Fruit fly (Drosophila melanogaster) whole organism, embryonic: Measurements from ENCODE around the gene Tcs3.

Experiments used
- Awh ChIP-seq: fragments of 200-800 bp; sonication (Bioruptor generic); IDR thresholded peaks from 2 replicates; pipeline ENCODE4, ENCODE4 v1.3.6; 2022; ENCODE audit warnings: missing biosample characterization, missing genetic modification characterization
- CG10209 ChIP-seq: fragments of 200-800 bp; sonication (Bioruptor generic); optimal IDR thresholded peaks from 3 replicates; lab custom pipeline; 2017; ENCODE audit warnings: missing biosample characterization, mild to moderate bottlenecking, missing genetic modification characterization, missing genetic modification reagents
- CG11093 ChIP-seq: fragments of 200-800 bp; sonication (Bioruptor generic); IDR thresholded peaks from 3 replicates; pipeline ENCODE4 v1.3.6; 2022; ENCODE audit warnings: missing biosample characterization, missing genetic modification characterization
- CG13894 ChIP-seq: fragments of 200-800 bp; sonication (Bioruptor generic); optimal IDR thresholded peaks from 3 replicates; lab custom pipeline; 2018; ENCODE audit warnings: missing biosample characterization, mild to moderate bottlenecking, missing genetic modification characterization, moderate library complexity
- CG15011 ChIP-seq: fragments of 200-800 bp; sonication (Bioruptor generic); optimal IDR thresholded peaks from 3 replicates; lab custom pipeline; 2018; ENCODE audit warnings: missing biosample characterization, mild to moderate bottlenecking, missing genetic modification characterization
- CG15479 ChIP-seq: fragments of 200-800 bp; sonication (Bioruptor generic); optimal IDR thresholded peaks from 3 replicates; lab custom pipeline; 2019; ENCODE audit warnings: missing biosample characterization, mild to moderate bottlenecking, missing genetic modification characterization, moderate library complexity
- CG15601 ChIP-seq: fragments of 200-800 bp; sonication (Bioruptor generic); optimal IDR thresholded peaks from 3 replicates; lab custom pipeline; 2019; ENCODE audit warnings: missing biosample characterization, mild to moderate bottlenecking, missing genetic modification characterization, moderate library complexity
- CG17186 ChIP-seq: fragments of 200-800 bp; sonication (Bioruptor generic); optimal IDR thresholded peaks from 3 replicates; lab custom pipeline; 2017; ENCODE audit warnings: missing biosample characterization, missing genetic modification reagents, missing genetic modification characterization
- CG18476 ChIP-seq: fragments of 200-800 bp; sonication (Bioruptor generic); optimal IDR thresholded peaks from 2 replicates; lab custom pipeline; 2016; ENCODE audit warnings: missing biosample characterization, mild to moderate bottlenecking, missing genetic modification characterization
- CG3163 ChIP-seq: fragments of 200-800 bp; sonication (Bioruptor generic); optimal IDR thresholded peaks from 3 replicates; lab custom pipeline; 2016; ENCODE audit warnings: missing biosample characterization, missing genetic modification characterization
- CG3726 ChIP-seq: fragments of 200-800 bp; sonication (Bioruptor generic); IDR thresholded peaks from 3 replicates; pipeline ENCODE4, ENCODE4 v1.3.6; 2022; ENCODE audit warnings: missing biosample characterization, missing genetic modification characterization
- CG3995 ChIP-seq: fragments of 200-800 bp; sonication (Bioruptor generic); optimal IDR thresholded peaks from 3 replicates; lab custom pipeline; 2016; ENCODE audit warnings: missing biosample characterization, missing genetic modification characterization
- CG4707 ChIP-seq: fragments of 200-800 bp; sonication (Bioruptor generic); optimal IDR thresholded peaks from 2 replicates; lab custom pipeline; 2018; ENCODE audit warnings: missing biosample characterization, mild to moderate bottlenecking, missing genetic modification characterization, moderate library complexity
- CG4854 ChIP-seq: fragments of 200-800 bp; sonication (Bioruptor generic); optimal IDR thresholded peaks from 2 replicates; lab custom pipeline; 2016; ENCODE audit warnings: missing biosample characterization, missing genetic modification characterization, inconsistent platforms
- CG5245 ChIP-seq: fragments of 200-800 bp; sonication (Bioruptor generic); optimal IDR thresholded peaks from 3 replicates; lab custom pipeline; 2016; ENCODE audit warnings: missing biosample characterization, missing genetic modification characterization
- CG6654 ChIP-seq: fragments of 200-800 bp; sonication (Bioruptor generic); optimal IDR thresholded peaks from 2 replicates; lab custom pipeline; 2017; ENCODE audit warnings: missing biosample characterization, mild to moderate bottlenecking, missing genetic modification characterization
- CG7745 ChIP-seq: fragments of 200-800 bp; sonication (Bioruptor generic); optimal IDR thresholded peaks from 2 replicates; lab custom pipeline; 2018; ENCODE audit warnings: missing biosample characterization, mild to moderate bottlenecking, missing genetic modification characterization, moderate library complexity
- CG8944 ChIP-seq: fragments of 200-800 bp; sonication (Bioruptor generic); optimal IDR thresholded peaks from 3 replicates; lab custom pipeline; 2016; ENCODE audit warnings: missing biosample characterization, missing genetic modification characterization
- CG9437 ChIP-seq: fragments of 200-800 bp; sonication (Bioruptor generic); optimal IDR thresholded peaks from 2 replicates; lab custom pipeline; 2018; ENCODE audit warnings: missing biosample characterization, mild to moderate bottlenecking, missing genetic modification characterization
- Dbx ChIP-seq: fragments of 200-800 bp; sonication (Bioruptor generic); IDR thresholded peaks from 3 replicates; pipeline ENCODE4 v1.3.6; 2022; ENCODE audit warnings: missing biosample characterization, missing genetic modification characterization
- GATAe ChIP-seq: fragments of 200-800 bp; sonication (Bioruptor generic); conservative IDR thresholded peaks from 2 replicates; pipeline ENCODE4 v1.3.6; 2022; ENCODE audit warnings: missing biosample characterization, missing genetic modification characterization
- HLHmδ ChIP-seq: fragments of 200-800 bp; sonication (Bioruptor generic); optimal IDR thresholded peaks from 2 replicates; lab custom pipeline; 2018; ENCODE audit warnings: missing biosample characterization, mild to moderate bottlenecking, missing genetic modification characterization, moderate library complexity
- Kr ChIP-seq: fragments of 200-800 bp; sonication (Bioruptor generic); optimal IDR thresholded peaks from 2 replicates; lab custom pipeline; 2017; ENCODE audit warnings: missing biosample characterization, mild to moderate bottlenecking, missing genetic modification characterization
- Lim3 ChIP-seq: fragments of 200-800 bp; sonication (Bioruptor generic); IDR thresholded peaks from 2 replicates; pipeline ENCODE4 v1.3.6; 2022; ENCODE audit warnings: missing biosample characterization, missing genetic modification characterization
- Med ChIP-seq: fragments of 200-800 bp; sonication (Bioruptor generic); peaks from one replicate; lab custom pipeline; 2016; ENCODE audit warnings: missing biosample characterization, missing genetic modification characterization, mild to moderate bottlenecking, inconsistent platforms, moderate library complexity
- Nf-YC ChIP-seq: fragments of 200-800 bp; optimal IDR thresholded peaks from 3 replicates; lab custom pipeline; 2019; ENCODE audit warnings: missing biosample characterization, mild to moderate bottlenecking, missing genetic modification characterization, moderate library complexity
- Opbp ChIP-seq: fragments of 200-800 bp; sonication (Bioruptor generic); IDR thresholded peaks from 3 replicates; pipeline ENCODE4 v1.3.6; 2022; ENCODE audit warnings: missing biosample characterization, missing genetic modification characterization; ENCODE audit not compliant: partially characterized antibody
- Scr ChIP-seq: fragments of 200-800 bp; sonication (Bioruptor generic); IDR thresholded peaks from 2 replicates; pipeline ENCODE4 v1.3.6; 2022; ENCODE audit warnings: missing biosample characterization, missing genetic modification characterization; ENCODE audit not compliant: partially characterized antibody
- Six4 ChIP-seq: fragments of 200-800 bp; sonication (Bioruptor generic); optimal IDR thresholded peaks from 2 replicates; lab custom pipeline; 2016; ENCODE audit warnings: missing biosample characterization, missing genetic modification characterization
- Sox102F ChIP-seq: fragments of 200-800 bp; sonication (Bioruptor generic); optimal IDR thresholded peaks from 2 replicates; lab custom pipeline; 2018; ENCODE audit warnings: missing biosample characterization, mild to moderate bottlenecking, missing genetic modification characterization, moderate library complexity
- Ssrp ChIP-seq: fragments of 200-800 bp; sonication (Bioruptor generic); optimal IDR thresholded peaks from 2 replicates; lab custom pipeline; 2018; ENCODE audit warnings: missing biosample characterization, mild to moderate bottlenecking, missing genetic modification characterization, moderate library complexity
- al ChIP-seq: fragments of 200-800 bp; sonication (Bioruptor generic); IDR thresholded peaks from 2 replicates; pipeline ENCODE4 v1.3.6; 2022; ENCODE audit warnings: missing biosample characterization, missing genetic modification characterization
- amos ChIP-seq: fragments of 200-800 bp; sonication (Bioruptor generic); IDR thresholded peaks from 2 replicates; pipeline ENCODE4 v1.3.6; 2022; ENCODE audit warnings: missing biosample characterization, missing genetic modification characterization; ENCODE audit not compliant: partially characterized antibody
- cato ChIP-seq: fragments of 200-800 bp; sonication (Bioruptor generic); optimal IDR thresholded peaks from 2 replicates; lab custom pipeline; 2016; ENCODE audit warnings: missing biosample characterization, missing genetic modification characterization, borderline replicate concordance
- cg ChIP-seq: fragments of 200-800 bp; sonication (Bioruptor generic); optimal IDR thresholded peaks from 3 replicates; lab custom pipeline; 2019; ENCODE audit warnings: missing biosample characterization, mild to moderate bottlenecking, missing genetic modification characterization, moderate library complexity
- chn ChIP-seq: fragments of 200-800 bp; sonication (Bioruptor generic); optimal IDR thresholded peaks from 2 replicates; lab custom pipeline; 2016; ENCODE audit warnings: missing biosample characterization, missing genetic modification characterization
- gcm ChIP-seq: fragments of 200-800 bp; sonication (Bioruptor generic); optimal IDR thresholded peaks from 2 replicates; lab custom pipeline; 2019; ENCODE audit warnings: missing biosample characterization, mild to moderate bottlenecking, missing genetic modification characterization, moderate library complexity
- gt ChIP-seq: fragments of 200-800 bp; sonication (Bioruptor generic); IDR thresholded peaks from 2 replicates; pipeline ENCODE4 v1.3.6; 2022; ENCODE audit warnings: missing biosample characterization, missing genetic modification characterization
- hth ChIP-seq: fragments of >200 bp; optimal IDR thresholded peaks from 2 replicates; lab custom pipeline; 2017; ENCODE audit warnings: inconsistent platforms
- lilli ChIP-seq: fragments of 200-800 bp; sonication (Bioruptor generic); optimal IDR thresholded peaks from 3 replicates; lab custom pipeline; 2016; ENCODE audit warnings: missing biosample characterization, missing genetic modification characterization
- peb ChIP-seq: fragments of 200-800 bp; sonication (Bioruptor generic); IDR thresholded peaks from 2 replicates; pipeline ENCODE4 v1.3.6; 2022; ENCODE audit warnings: missing biosample characterization, missing genetic modification characterization
- pho ChIP-seq: fragments of 200-800 bp; sonication (Bioruptor generic); optimal IDR thresholded peaks from 2 replicates; lab custom pipeline; 2016; ENCODE audit warnings: missing biosample characterization, missing genetic modification characterization
- so ChIP-seq: fragments of 200-800 bp; sonication (Bioruptor generic); IDR thresholded peaks from 3 replicates; pipeline ENCODE4 v1.3.6; 2022; ENCODE audit warnings: missing biosample characterization, missing genetic modification characterization
- sob ChIP-seq: fragments of 200-800 bp; sonication (Bioruptor generic); IDR thresholded peaks from 2 replicates; pipeline ENCODE4 v1.3.6; 2022; ENCODE audit warnings: missing biosample characterization, missing genetic modification characterization
- sr ChIP-seq: fragments of 200-800 bp; sonication (Bioruptor generic); IDR thresholded peaks from 3 replicates; pipeline ENCODE4 v1.3.6; 2022; ENCODE audit warnings: missing biosample characterization, missing genetic modification characterization
- sug ChIP-seq: fragments of 200-800 bp; optimal IDR thresholded peaks from 2 replicates; lab custom pipeline; 2019; ENCODE audit warnings: missing biosample characterization, mild to moderate bottlenecking, missing genetic modification characterization, moderate library complexity
- tio ChIP-seq: fragments of 200-800 bp; sonication (Bioruptor generic); optimal IDR thresholded peaks from 2 replicates; lab custom pipeline; 2017; ENCODE audit warnings: missing biosample characterization, missing genetic modification characterization, inconsistent platforms
- tll ChIP-seq, 2 experiments: fragments of 200-800 bp in 1 of 2; fragments of >200 bp in 1 of 2; sonication (Bioruptor generic) in 1 of 2; optimal IDR thresholded peaks; 2 replicates each; lab custom pipeline; 2017 to 2019; ENCODE audit warnings: missing biosample characterization in 2 of 2, missing genetic modification characterization in 2 of 2, mild to moderate bottlenecking in 1 of 2, moderate library complexity in 1 of 2
- unc-4 ChIP-seq: fragments of 200-800 bp; sonication (Bioruptor generic); IDR thresholded peaks from 2 replicates; pipeline ENCODE4 v1.3.6; 2022; ENCODE audit warnings: missing biosample characterization, missing genetic modification characterization; ENCODE audit not compliant: partially characterized antibody
- zen ChIP-seq: fragments of 200-800 bp; sonication (Bioruptor generic); optimal IDR thresholded peaks from 3 replicates; lab custom pipeline; 2018; ENCODE audit warnings: missing biosample characterization, mild to moderate bottlenecking, missing genetic modification characterization, moderate library complexity

Gene Tcs3

DNA sequence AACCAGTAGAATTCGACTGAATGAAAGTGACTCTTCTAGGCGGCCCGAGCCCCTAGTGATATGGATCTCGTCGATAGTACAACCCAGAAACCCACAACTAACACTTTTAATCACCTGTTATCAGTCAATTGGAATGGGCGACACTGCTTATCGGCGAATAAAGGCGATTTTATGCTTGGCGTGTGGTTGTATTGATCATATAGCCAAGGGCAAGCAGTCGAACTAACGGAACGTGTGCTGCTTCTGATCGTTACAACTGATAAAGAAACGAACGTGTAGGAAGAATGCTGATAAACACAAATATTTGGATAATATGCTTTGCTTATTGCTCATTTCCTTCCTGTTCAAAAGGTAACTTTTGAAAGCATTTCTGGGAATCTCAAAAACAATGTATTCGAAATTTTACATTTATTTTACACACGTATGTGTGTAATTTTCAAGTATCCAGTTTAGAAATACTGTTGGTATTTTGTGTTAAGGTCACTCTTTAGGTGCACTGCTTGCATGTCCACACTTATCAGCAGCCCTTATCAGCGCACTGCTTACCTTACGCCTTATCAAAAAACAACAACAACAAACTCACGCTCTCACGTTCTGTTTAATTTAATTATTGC is 29.5 kb downstream of the Tcs3 start, which contains the start of gene Agpat4 (continued):
- TF ChIP-seq Dbx (GFP tag; lab: Robert Waterston, UW) (0 out of 3 replicates have a peak, but pooled peaks have one; percentile 3), tll (GFP tag; optimal IDR thresholded peaks at IDR 0.05; lab: Kevin White, UChicago) (peak in 1 of 2 experiments; percentile 40), tio (no peak), cato (GFP tag; lab: Kevin White, UChicago) (no peak), sr (GFP tag; lab: Robert Waterston, UW) (no peak), Kr (no peak), zen (tag; lab: Kevin White, UChicago) (no peak), sug (tag; lab: Kevin White, UChicago) (peak; percentile 99), gcm (GFP tag; lab: Kevin White, UChicago) (no peak), al (GFP tag; lab: Robert Waterston, UW) (no peak), CG5245 (GFP tag; lab: Kevin White, UChicago) (no peak), CG15011 (no peak), amos (peak; percentile 44; the same call in 1 of the 2 replicates), sob (GFP tag; lab: Robert Waterston, UW) (peak; percentile 4; the same call in 1 of the 2 replicates), gt (GFP tag; lab: Robert Waterston, UW) (no peak), CG8944 (no peak), chn (GFP tag; lab: Kevin White, UChicago) (no peak), pho (GFP tag; lab: Kevin White, UChicago) (no peak), Sox102F (GFP tag; lab: Kevin White, UChicago) (no peak), CG18476 (no peak), CG4707 (no peak), Scr (GFP tag; lab: Robert Waterston, UW) (peak; percentile 32), CG3163 (peak; percentile 30), CG3726 (no peak), lilli (GFP tag; lab: Kevin White, UChicago) (no peak), GATAe (GFP tag; lab: Robert Waterston, UW) (peak; percentile 98), peb (GFP tag; lab: Robert Waterston, UW) (no peak), so (GFP tag; lab: Robert Waterston, UW) (no peak), CG11093 (no peak), CG15479 (GFP tag; lab: Kevin White, UChicago) (no peak), Awh (GFP tag; lab: Robert Waterston, UW) (no peak), CG6654 (GFP tag; lab: Kevin White, UChicago) (no peak), CG7745 (tag; lab: Kevin White, UChicago) (no peak), CG3995 (GFP tag; lab: Kevin White, UChicago) (no peak), CG9437 (GFP tag; lab: Kevin White, UChicago) (peak; percentile 51), CG4854 (GFP tag; lab: Kevin White, UChicago) (no peak), CG15601 (tag; lab: Kevin White, UChicago) (no peak), Nf-YC (tag; lab: Kevin White, UChicago) (no peak), Lim3 (GFP tag; lab: Robert Waterston, UW) (no peak), Med (GFP tag; lab: Kevin White, UChicago) (peak; percentile 2), cg (GFP tag; lab: Kevin White, UChicago) (peak; percentile 64), hth (lab: Kevin White, UChicago) (no peak), HLHmδ (GFP tag; lab: Kevin White, UChicago) (no peak), Six4 (GFP tag; lab: Kevin White, UChicago) (no peak), Opbp (GFP tag; lab: Robert Waterston, UW) (peak; percentile 35; the same call in 1 of the 3 replicates), CG10209 (GFP tag; lab: Kevin White, UChicago) (no peak), CG13894 (tag; lab: Kevin White, UChicago) (no peak), Ssrp (tag; lab: Kevin White, UChicago) (no peak), CG17186 (GFP tag; lab: Kevin White, UChicago) (no peak), unc-4 (GFP tag; lab: Robert Waterston, UW) (no peak)
